Worm (Caenorhabditis elegans) whole organism, late embryonic: ENCODE data around the gene gmeb-2.

ENCODE experiments used
- C38D4.7 ChIP-seq: fragments of 200-800 bp; sonication (Bioruptor generic); optimal IDR thresholded peaks from 2 replicates; lab custom pipeline; 2018; ENCODE audit warnings: mild to moderate bottlenecking, missing genetic modification characterization, moderate library complexity, missing compliant biosample characterization
- F13H6.1 ChIP-seq: sonication (generic microtip); optimal IDR thresholded peaks from 2 replicates; lab custom pipeline; 2016; ENCODE audit warnings: missing genetic modification characterization, missing compliant biosample characterization
- K02D7.2 ChIP-seq: sonication (generic microtip); optimal IDR thresholded peaks from 2 replicates; lab custom pipeline; 2017; ENCODE audit warnings: mild to moderate bottlenecking, missing genetic modification characterization, missing compliant biosample characterization
- K09A11.1 ChIP-seq: sonication (generic microtip); optimal IDR thresholded peaks from 2 replicates; lab custom pipeline; 2017; ENCODE audit warnings: antibody characterized with exemption, mild to moderate bottlenecking, missing genetic modification characterization, missing compliant biosample characterization; ENCODE audit not compliant: insufficient read depth
- Y22D7AL.16 ChIP-seq: sonication (generic microtip); optimal IDR thresholded peaks from 2 replicates; lab custom pipeline; 2016; ENCODE audit warnings: missing genetic modification characterization, missing compliant biosample characterization
- ahr-1 ChIP-seq: sonication (generic microtip); optimal IDR thresholded peaks from 2 replicates; lab custom pipeline; 2016; ENCODE audit warnings: missing genetic modification characterization, missing compliant biosample characterization
- ama-1 ChIP-seq: fragments of 150-350 bp; optimal IDR thresholded peaks from 2 replicates; lab custom pipeline; 2014
- ceh-18 ChIP-seq: sonication (generic microtip); optimal IDR thresholded peaks from 2 replicates; lab custom pipeline; 2016; ENCODE audit warnings: missing genetic modification characterization, missing compliant biosample characterization
- ceh-19 ChIP-seq: fragments of 200-800 bp; sonication (Bioruptor generic); optimal IDR thresholded peaks from 2 replicates; lab custom pipeline; 2018; ENCODE audit warnings: mild to moderate bottlenecking, missing genetic modification characterization, missing compliant biosample characterization
- ceh-2 ChIP-seq: sonication (generic microtip); optimal IDR thresholded peaks from 2 replicates; lab custom pipeline; 2016; ENCODE audit warnings: missing genotype, missing genetic modification characterization, missing compliant biosample characterization
- ceh-22 ChIP-seq: sonication (generic microtip); optimal IDR thresholded peaks from 2 replicates; lab custom pipeline; 2017; ENCODE audit warnings: missing biosample characterization, missing genetic modification characterization
- ceh-24 ChIP-seq: sonication (generic microtip); optimal IDR thresholded peaks from 2 replicates; lab custom pipeline; 2016; ENCODE audit warnings: mild to moderate bottlenecking, missing genetic modification characterization, missing compliant biosample characterization
- ceh-30 ChIP-seq: fragments of 150-350 bp; optimal IDR thresholded peaks from 2 replicates; lab custom pipeline; 2014; ENCODE audit warnings: missing biosample characterization, missing genetic modification characterization
- ceh-31 ChIP-seq: sonication (generic microtip); optimal IDR thresholded peaks from 2 replicates; lab custom pipeline; 2016; ENCODE audit warnings: missing genetic modification characterization, missing compliant biosample characterization
- ceh-34 ChIP-seq: sonication (generic microtip); optimal IDR thresholded peaks from 2 replicates; lab custom pipeline; 2016; ENCODE audit warnings: mild to moderate bottlenecking, missing genetic modification characterization, missing compliant biosample characterization
- ceh-48 ChIP-seq: sonication (generic microtip); optimal IDR thresholded peaks from 2 replicates; lab custom pipeline; 2016; ENCODE audit warnings: missing genetic modification characterization, inconsistent platforms, missing compliant biosample characterization
- ceh-6 ChIP-seq: fragments of 200-800 bp; sonication (Bioruptor generic); optimal IDR thresholded peaks from 2 replicates; lab custom pipeline; 2018; ENCODE audit warnings: mild to moderate bottlenecking, missing genetic modification characterization, missing compliant biosample characterization
- ets-4 ChIP-seq: sonication (generic microtip); optimal IDR thresholded peaks from 2 replicates; lab custom pipeline; 2016; ENCODE audit warnings: missing genetic modification characterization, missing compliant biosample characterization
- eyg-1 ChIP-seq: sonication (generic microtip); optimal IDR thresholded peaks from 2 replicates; lab custom pipeline; 2016; ENCODE audit warnings: missing genotype, missing genetic modification characterization, missing compliant biosample characterization
- fkh-10 ChIP-seq: fragments of 150-350 bp; optimal IDR thresholded peaks from 2 replicates; lab custom pipeline; 2014; ENCODE audit warnings: missing biosample characterization, missing genetic modification reagents, missing genetic modification characterization
- fkh-6 ChIP-seq: sonication (generic microtip); optimal IDR thresholded peaks from 2 replicates; lab custom pipeline; 2016; ENCODE audit warnings: missing genetic modification characterization, missing compliant biosample characterization
- hlh-15 ChIP-seq: sonication (generic microtip); optimal IDR thresholded peaks from 2 replicates; lab custom pipeline; 2016; ENCODE audit warnings: missing genetic modification characterization, missing compliant biosample characterization
- hlh-30 ChIP-seq: sonication (generic microtip); optimal IDR thresholded peaks from 2 replicates; lab custom pipeline; 2017; ENCODE audit warnings: antibody characterized with exemption, missing genetic modification characterization, missing compliant biosample characterization; ENCODE audit not compliant: insufficient read depth
- lim-6 ChIP-seq: sonication (generic microtip); optimal IDR thresholded peaks from 2 replicates; lab custom pipeline; 2016; ENCODE audit warnings: missing genetic modification characterization, missing compliant biosample characterization
- lin-11 ChIP-seq: fragments of 200-800 bp; sonication (Bioruptor generic); optimal IDR thresholded peaks from 2 replicates; lab custom pipeline; 2018; ENCODE audit warnings: mild to moderate bottlenecking, missing genetic modification characterization, missing compliant biosample characterization
- madf-2 ChIP-seq: sonication (generic microtip); optimal IDR thresholded peaks from 2 replicates; lab custom pipeline; 2017; ENCODE audit warnings: missing genetic modification characterization, missing compliant biosample characterization
- mec-3 ChIP-seq: sonication (generic microtip); optimal IDR thresholded peaks from 2 replicates; lab custom pipeline; 2016; ENCODE audit warnings: borderline replicate concordance, missing genetic modification characterization, missing compliant biosample characterization
- nhr-11 ChIP-seq: fragments of 150-350 bp; optimal IDR thresholded peaks from 2 replicates; lab custom pipeline; 2014; ENCODE audit warnings: missing biosample characterization, missing genetic modification characterization
- nhr-232 ChIP-seq: sonication (generic microtip); optimal IDR thresholded peaks from 2 replicates; lab custom pipeline; 2016; ENCODE audit warnings: missing genetic modification characterization, missing compliant biosample characterization
- npax-4 ChIP-seq: sonication (generic microtip); optimal IDR thresholded peaks from 2 replicates; lab custom pipeline; 2016; ENCODE audit warnings: missing genetic modification characterization, missing compliant biosample characterization
- odd-2 ChIP-seq: sonication (generic microtip); optimal IDR thresholded peaks from 2 replicates; lab custom pipeline; 2017; ENCODE audit warnings: antibody characterized with exemption, mild to moderate bottlenecking, missing genetic modification characterization, missing compliant biosample characterization
- pag-3 ChIP-seq: sonication (generic microtip); optimal IDR thresholded peaks from 2 replicates; lab custom pipeline; 2016; ENCODE audit warnings: missing compliant biosample characterization, missing genetic modification characterization, borderline replicate concordance
- pat-9 ChIP-seq: fragments of 200-800 bp; sonication (Bioruptor generic); optimal IDR thresholded peaks from 2 replicates; lab custom pipeline; 2018; ENCODE audit warnings: mild to moderate bottlenecking, missing genetic modification characterization, moderate library complexity, missing compliant biosample characterization
- pax-1 ChIP-seq: fragments of 150-350 bp; optimal IDR thresholded peaks from 2 replicates; lab custom pipeline; 2014; ENCODE audit warnings: missing biosample characterization, missing genetic modification characterization
- pqm-1 ChIP-seq: sonication (generic microtip); optimal IDR thresholded peaks from 2 replicates; lab custom pipeline; 2016; ENCODE audit warnings: missing genetic modification characterization, missing compliant biosample characterization
- pros-1 ChIP-seq: fragments of 150-350 bp; optimal IDR thresholded peaks from 2 replicates; lab custom pipeline; 2014; ENCODE audit warnings: missing biosample characterization, missing genetic modification reagents, missing genetic modification characterization
- rnt-1 ChIP-seq: sonication (generic microtip); optimal IDR thresholded peaks from 2 replicates; lab custom pipeline; 2016; ENCODE audit warnings: missing genetic modification characterization, missing compliant biosample characterization
- sdc-2 ChIP-seq: sonication (generic microtip); optimal IDR thresholded peaks from 2 replicates; lab custom pipeline; 2016; ENCODE audit warnings: missing genotype, missing genetic modification characterization, missing compliant biosample characterization
- sox-2 ChIP-seq: fragments of 200-800 bp; sonication (Bioruptor generic); IDR thresholded peaks from 2 replicates; pipeline ENCODE4 v1.3.6; 2022; ENCODE audit warnings: missing genetic modification reagents, missing genetic modification characterization, missing compliant biosample characterization
- sox-4 ChIP-seq: sonication (generic microtip); optimal IDR thresholded peaks from 2 replicates; lab custom pipeline; 2017; ENCODE audit warnings: mild to moderate bottlenecking, missing genetic modification characterization, inconsistent platforms, missing compliant biosample characterization
- syd-9 ChIP-seq: sonication (generic microtip); optimal IDR thresholded peaks from 2 replicates; lab custom pipeline; 2016; ENCODE audit warnings: mild to moderate bottlenecking, missing genetic modification characterization, moderate library complexity, missing compliant biosample characterization
- tbx-7 ChIP-seq: sonication (generic microtip); optimal IDR thresholded peaks from 2 replicates; lab custom pipeline; 2016; ENCODE audit warnings: missing genotype, missing genetic modification characterization, missing compliant biosample characterization
- ttx-3 ChIP-seq: sonication (generic microtip); optimal IDR thresholded peaks from 2 replicates; lab custom pipeline; 2016; ENCODE audit warnings: missing genetic modification reagents, missing genetic modification characterization, missing compliant biosample characterization
- unc-3 ChIP-seq, 2 experiments: fragments of 200-800 bp in 1 of 2; sonication (Bioruptor generic) in 1 of 2; sonication (generic microtip) in 1 of 2; conservative IDR thresholded peaks in 1 of 2; optimal IDR thresholded peaks in 1 of 2; 2 replicates each; pipeline versions ENCODE4 v1.3.6 to Lab custom; 2016 to 2022; ENCODE audit warnings: missing compliant biosample characterization in 2 of 2, missing genetic modification characterization in 2 of 2, missing genetic modification reagents in 1 of 2
- unc-42 ChIP-seq: sonication (generic microtip); optimal IDR thresholded peaks from 2 replicates; lab custom pipeline; 2016; ENCODE audit warnings: missing genotype, missing genetic modification characterization, missing compliant biosample characterization
- unc-55 ChIP-seq: sonication (generic microtip); optimal IDR thresholded peaks from 2 replicates; lab custom pipeline; 2017; ENCODE audit warnings: missing biosample characterization, missing genetic modification reagents, missing genetic modification characterization

gmeb-2 gene

ce11 chrX:15841086-15841622 lies 37.7 kb upstream of the gmeb-2 start, which contains the start of gene serp-1.1 (continued):
- TF ChIP-seq ttx-3 (tag; lab: Kevin White, UChicago): peak; percentile 21
- peak; percentile 64 for TF ChIP-seq pax-1 (tag; lab: Kevin White, UChicago)
- TF ChIP-seq ceh-34 (tag; lab: Kevin White, UChicago): peak; percentile 92
- no peak for TF ChIP-seq odd-2 (tag; lab: Kevin White, UChicago)
- TF ChIP-seq nhr-232 (tag; lab: Kevin White, UChicago): peak; percentile 48
- TF ChIP-seq ama-1 (lab: Kevin White, UChicago): no peak
- TF ChIP-seq ahr-1 (tag; lab: Kevin White, UChicago): peak; percentile 5
- no peak for TF ChIP-seq ceh-24 (tag; lab: Kevin White, UChicago)
- peak; percentile 81 for TF ChIP-seq syd-9 (tag; lab: Kevin White, UChicago)
- peak; percentile 88 for TF ChIP-seq ceh-22 (tag; lab: Kevin White, UChicago)
- TF ChIP-seq fkh-6 (tag; lab: Kevin White, UChicago): peak; percentile 24
- peak; percentile 81 for TF ChIP-seq unc-42
- peak; percentile 97 for TF ChIP-seq ceh-18 (tag; lab: Kevin White, UChicago)
- no peak for TF ChIP-seq ceh-30 (tag; lab: Kevin White, UChicago)
- TF ChIP-seq unc-3 (GFP tag; conservative IDR thresholded peaks at IDR 0.05; lab: Robert Waterston, UW): peak; percentile 44; the same call in 1 of the 2 replicates
- peak; percentile 62 for TF ChIP-seq unc-3 (tag; optimal IDR thresholded peaks at IDR 0.05; lab: Kevin White, UChicago)
- no peak for TF ChIP-seq K02D7.2
- TF ChIP-seq sdc-2 (tag; lab: Kevin White, UChicago): peak; percentile 93
- peak; percentile 28 for TF ChIP-seq C38D4.7 (GFP tag; lab: Kevin White, UChicago)
- no peak for TF ChIP-seq hlh-15
- TF ChIP-seq Y22D7AL.16: no peak
- peak; percentile 97 for TF ChIP-seq ceh-31 (tag; lab: Kevin White, UChicago)
- peak; percentile 13 for TF ChIP-seq lin-11
- TF ChIP-seq npax-4 (tag; lab: Kevin White, UChicago): peak; percentile 6
- peak; percentile 70 for TF ChIP-seq madf-2 (tag; lab: Kevin White, UChicago)
- peak; percentile 81 for TF ChIP-seq ceh-2 (tag; lab: Kevin White, UChicago)
- peak; percentile 62 for TF ChIP-seq sox-4
- peak; percentile 78 for TF ChIP-seq unc-55 (GFP tag; lab: Kevin White, UChicago)
- no peak for TF ChIP-seq nhr-11 (tag; lab: Kevin White, UChicago)
- peak; percentile 78 for TF ChIP-seq ets-4 (tag; lab: Kevin White, UChicago)
- TF ChIP-seq ceh-19 (GFP tag; lab: Kevin White, UChicago): peak; percentile 37
- peak; percentile 94 for TF ChIP-seq rnt-1 (tag; lab: Kevin White, UChicago)
- peak; percentile 80 for TF ChIP-seq pqm-1 (tag; lab: Kevin White, UChicago)
- peak; percentile 44 for TF ChIP-seq K09A11.1
- peak; percentile 66 for TF ChIP-seq mec-3 (tag; lab: Kevin White, UChicago)
- peak; percentile 74 for TF ChIP-seq tbx-7 (tag; lab: Kevin White, UChicago)
- peak; percentile 25 for TF ChIP-seq fkh-10 (GFP tag; lab: Kevin White, UChicago)
- peak; percentile 98 for TF ChIP-seq pros-1 (tag; lab: Kevin White, UChicago)
- TF ChIP-seq pat-9 (tag; lab: Kevin White, UChicago): peak; percentile 49
- TF ChIP-seq eyg-1 (tag; lab: Kevin White, UChicago): peak; percentile 55
- peak; percentile 62 for TF ChIP-seq ceh-6 (GFP tag; lab: Kevin White, UChicago)
- TF ChIP-seq pag-3: peak; percentile 52
- TF ChIP-seq ceh-48 (tag; lab: Kevin White, UChicago): peak; percentile 45

DNA sequence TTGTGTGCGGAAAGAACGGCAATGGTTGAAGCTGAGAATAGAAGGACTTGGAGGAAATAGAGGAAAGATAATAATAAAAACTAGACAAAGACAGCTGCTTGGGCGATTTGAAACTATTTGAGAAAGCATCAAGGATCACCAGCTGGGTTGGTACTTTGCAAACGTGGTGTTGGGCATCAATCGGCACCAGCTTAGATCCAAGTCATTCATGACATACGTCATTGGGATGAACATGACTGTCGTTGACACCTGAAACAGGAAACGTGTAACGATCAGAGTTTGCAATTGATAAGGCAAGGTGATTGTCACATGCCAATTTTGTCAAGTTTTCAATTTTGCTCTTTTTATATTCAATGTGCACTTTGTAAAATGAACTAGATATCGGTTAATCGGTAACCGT lies 36.4 kb upstream of the gmeb-2 start:
- no peak for TF ChIP-seq ceh-30 (tag; lab: Kevin White, UChicago)
- no peak for TF ChIP-seq odd-2 (tag; lab: Kevin White, UChicago)
- TF ChIP-seq ceh-19 (GFP tag; lab: Kevin White, UChicago): no peak
- no peak for TF ChIP-seq sox-2 (GFP tag; lab: Robert Waterston, UW)
- no peak for TF ChIP-seq ceh-22 (tag; lab: Kevin White, UChicago)
- no peak for TF ChIP-seq F13H6.1 (tag; lab: Kevin White, UChicago)
- no peak for TF ChIP-seq unc-42
- TF ChIP-seq lim-6 (tag; lab: Kevin White, UChicago): no peak
- TF ChIP-seq Y22D7AL.16: no peak
- TF ChIP-seq hlh-30: no peak
